Worm (Caenorhabditis elegans) whole organism, L2 larva: Measurements from ENCODE around the gene F53E10.1.

Experiments
- F13H6.1 ChIP-seq: sonication (generic microtip); optimal IDR thresholded peaks from 2 replicates; lab custom pipeline; 2016; ENCODE audit warnings: missing genetic modification characterization, missing compliant biosample characterization
- R02D3.7 ChIP-seq: fragments of 150-350 bp; optimal IDR thresholded peaks from 2 replicates; lab custom pipeline; 2014; ENCODE audit warnings: missing biosample characterization, missing genetic modification characterization
- ZK546.5 ChIP-seq: sonication (generic microtip); optimal IDR thresholded peaks from 2 replicates; lab custom pipeline; 2017; ENCODE audit warnings: missing biosample characterization, missing genetic modification characterization
- alr-1 ChIP-seq: fragments of 150-350 bp; optimal IDR thresholded peaks from 2 replicates; lab custom pipeline; 2014; ENCODE audit warnings: missing biosample characterization, missing genetic modification characterization
- aly-2 ChIP-seq: fragments of 150-350 bp; optimal IDR thresholded peaks from 2 replicates; lab custom pipeline; 2014; ENCODE audit warnings: missing biosample characterization, missing genetic modification characterization
- ama-1 ChIP-seq: fragments of 150-350 bp; optimal IDR thresholded peaks from 2 replicates; lab custom pipeline; 2018; ENCODE audit warnings: inconsistent platforms
- elt-3 ChIP-seq: sonication (generic microtip); optimal IDR thresholded peaks from 2 replicates; lab custom pipeline; 2017; ENCODE audit warnings: missing biosample characterization, missing genetic modification characterization
- nhr-10 ChIP-seq: sonication (generic microtip); optimal IDR thresholded peaks from 2 replicates; lab custom pipeline; 2017; ENCODE audit warnings: missing biosample characterization, missing genetic modification characterization
- nhr-11 ChIP-seq: fragments of 150-350 bp; optimal IDR thresholded peaks from 2 replicates; lab custom pipeline; 2014; ENCODE audit warnings: missing biosample characterization, missing genetic modification characterization
- nhr-77 ChIP-seq: fragments of 150-350 bp; optimal IDR thresholded peaks from 2 replicates; lab custom pipeline; 2014; ENCODE audit warnings: missing biosample characterization, missing genetic modification characterization
- snpc-4 ChIP-seq: fragments of 150-350 bp; optimal IDR thresholded peaks from 2 replicates; lab custom pipeline; 2014; ENCODE audit warnings: missing biosample characterization, missing genetic modification characterization
- unc-39 ChIP-seq: fragments of 150-350 bp; optimal IDR thresholded peaks from 2 replicates; lab custom pipeline; 2014; ENCODE audit warnings: missing biosample characterization, missing genetic modification characterization
- unc-62 ChIP-seq: fragments of 150-350 bp; optimal IDR thresholded peaks from 2 replicates; lab custom pipeline; 2014; ENCODE audit warnings: missing biosample characterization, missing genetic modification reagents, missing genetic modification characterization
- ztf-11 ChIP-seq: sonication (generic microtip); optimal IDR thresholded peaks from 2 replicates; lab custom pipeline; 2017; ENCODE audit warnings: missing biosample characterization, missing genetic modification characterization

DNA sequence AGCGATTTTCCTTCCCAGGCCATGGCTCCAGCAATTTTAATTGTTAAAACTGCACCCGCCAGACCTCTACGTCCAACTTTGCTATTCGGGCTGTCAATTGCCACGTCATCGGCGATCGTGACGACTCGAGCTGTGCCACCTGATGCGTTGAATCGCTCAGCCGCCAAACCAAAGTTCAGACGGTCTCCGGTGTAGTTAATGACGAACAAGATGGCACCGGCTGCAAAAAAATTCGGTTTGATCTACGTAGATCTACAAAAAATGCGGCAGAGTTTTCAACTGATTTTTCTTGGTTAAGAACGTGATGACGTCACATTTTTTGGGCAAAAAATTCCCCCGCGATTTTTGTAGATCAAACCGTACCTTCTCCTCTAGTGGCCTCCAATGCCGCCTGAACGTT lies 35.9 kb downstream of the F53E10.1 start:
- TF ChIP-seq nhr-11: no peak
- TF ChIP-seq ama-1 (lab: Kevin White, UChicago): no peak
- no peak for TF ChIP-seq unc-39 (tag; lab: Kevin White, UChicago)
- no peak for TF ChIP-seq unc-62 (GFP tag; lab: Kevin White, UChicago)
- TF ChIP-seq nhr-77: no peak
- TF ChIP-seq aly-2 (tag; lab: Kevin White, UChicago): no peak
- TF ChIP-seq F13H6.1 (tag; lab: Kevin White, UChicago): no peak
- no peak for TF ChIP-seq nhr-10 (tag; lab: Kevin White, UChicago)
- TF ChIP-seq R02D3.7: no peak
- no peak for TF ChIP-seq alr-1
- no peak for TF ChIP-seq ZK546.5 (tag; lab: Kevin White, UChicago)
- TF ChIP-seq elt-3 (tag; lab: Kevin White, UChicago): no peak
- TF ChIP-seq ztf-11 (tag; lab: Kevin White, UChicago): no peak
- no peak for TF ChIP-seq snpc-4 (tag; lab: Kevin White, UChicago)
